Fruit fly (Drosophila melanogaster) whole organism, embryonic: ENCODE measurements around the gene Zasp66.
A peak's percentile ranks its signal among the peaks of the same experiment; 100 is the strongest.

Source experiments
- CG10543 ChIP-seq: fragments of 200-800 bp; sonication (Bioruptor generic); optimal IDR thresholded peaks from 3 replicates; lab custom pipeline; 2017; ENCODE audit warnings: missing biosample characterization, mild to moderate bottlenecking, missing genetic modification characterization, moderate library complexity
- CG12769 ChIP-seq: fragments of 200-800 bp; sonication (Bioruptor generic); optimal IDR thresholded peaks from 2 replicates; lab custom pipeline; 2019; ENCODE audit warnings: missing biosample characterization, mild to moderate bottlenecking, missing genetic modification characterization, moderate library complexity
- CG12942 ChIP-seq: fragments of 200-800 bp; sonication (Bioruptor generic); optimal IDR thresholded peaks from 3 replicates; lab custom pipeline; 2016; ENCODE audit warnings: missing biosample characterization, missing genetic modification characterization
- CG13775 ChIP-seq: fragments of 200-800 bp; sonication (Bioruptor generic); optimal IDR thresholded peaks from 3 replicates; lab custom pipeline; 2017; ENCODE audit warnings: missing biosample characterization, mild to moderate bottlenecking, missing genetic modification characterization
- CG14965 ChIP-seq: fragments of 200-800 bp; sonication (Bioruptor generic); optimal IDR thresholded peaks from 2 replicates; lab custom pipeline; 2016; ENCODE audit warnings: missing biosample characterization, missing genetic modification characterization, borderline replicate concordance
- CG15269 ChIP-seq: fragments of 200-800 bp; sonication (Bioruptor generic); optimal IDR thresholded peaks from 2 replicates; lab custom pipeline; 2018; ENCODE audit warnings: missing biosample characterization, mild to moderate bottlenecking, missing genetic modification characterization, moderate library complexity
- CG15696 ChIP-seq: fragments of 200-800 bp; sonication (Bioruptor generic); optimal IDR thresholded peaks from 2 replicates; lab custom pipeline; 2019; ENCODE audit warnings: missing biosample characterization, mild to moderate bottlenecking, missing genetic modification characterization, moderate library complexity
- CG16813 ChIP-seq: fragments of 200-800 bp; sonication (Bioruptor generic); IDR thresholded peaks from 3 replicates; pipeline ENCODE4 v1.3.6; 2022; ENCODE audit warnings: missing biosample characterization, missing genetic modification characterization; ENCODE audit not compliant: partially characterized antibody
- CG17359 ChIP-seq: fragments of 200-800 bp; sonication (Bioruptor generic); optimal IDR thresholded peaks from 3 replicates; lab custom pipeline; 2018; ENCODE audit warnings: missing biosample characterization, mild to moderate bottlenecking, missing genetic modification characterization, moderate library complexity
- CG2678 ChIP-seq: fragments of 200-800 bp; sonication (Bioruptor generic); optimal IDR thresholded peaks from 3 replicates; lab custom pipeline; 2019; ENCODE audit warnings: missing biosample characterization, mild to moderate bottlenecking, missing genetic modification characterization, moderate library complexity
- CG2875 ChIP-seq: fragments of 200-800 bp; sonication (Bioruptor generic); optimal IDR thresholded peaks from 2 replicates; lab custom pipeline; 2017; ENCODE audit warnings: missing biosample characterization, mild to moderate bottlenecking, missing genetic modification characterization, missing genetic modification reagents
- CG31365 ChIP-seq: fragments of 200-800 bp; sonication (Bioruptor generic); optimal IDR thresholded peaks from 2 replicates; lab custom pipeline; 2018; ENCODE audit warnings: missing biosample characterization, mild to moderate bottlenecking, missing genetic modification characterization
- CG31388 ChIP-seq: fragments of 200-800 bp; sonication (Bioruptor generic); optimal IDR thresholded peaks from 2 replicates; lab custom pipeline; 2016; ENCODE audit warnings: missing biosample characterization, missing genetic modification characterization
- CG32532 ChIP-seq: fragments of 200-800 bp; sonication (Bioruptor generic); IDR thresholded peaks from 2 replicates; pipeline ENCODE4 v1.3.6; 2022; ENCODE audit warnings: missing biosample characterization, missing genetic modification characterization
- CG5180 ChIP-seq: fragments of 200-800 bp; sonication (Bioruptor generic); optimal IDR thresholded peaks from 3 replicates; lab custom pipeline; 2017; ENCODE audit warnings: missing biosample characterization, missing genetic modification characterization, mild to moderate bottlenecking, moderate library complexity, missing genetic modification reagents
- CG6175 ChIP-seq: fragments of 200-800 bp; sonication (Bioruptor generic); IDR thresholded peaks from 3 replicates; pipeline ENCODE4 v1.3.6; 2022; ENCODE audit warnings: missing biosample characterization, missing genetic modification characterization
- CG6813 ChIP-seq: fragments of 200-800 bp; sonication (Bioruptor generic); optimal IDR thresholded peaks from 2 replicates; lab custom pipeline; 2017; ENCODE audit warnings: missing biosample characterization, missing genetic modification characterization, mild to moderate bottlenecking, moderate library complexity, missing genetic modification reagents
- CrebB ChIP-seq: fragments of 200-800 bp; sonication (Bioruptor generic); optimal IDR thresholded peaks from 3 replicates; lab custom pipeline; 2018; ENCODE audit warnings: missing biosample characterization, mild to moderate bottlenecking, missing genetic modification characterization
- Doc2 ChIP-seq: fragments of 200-800 bp; sonication (Bioruptor generic); IDR thresholded peaks from 2 replicates; pipeline ENCODE4 v1.3.6; 2022; ENCODE audit warnings: missing biosample characterization, missing genetic modification characterization
- Hmr ChIP-seq: fragments of 200-800 bp; sonication (Bioruptor generic); optimal IDR thresholded peaks from 3 replicates; lab custom pipeline; 2017; ENCODE audit warnings: mild to moderate bottlenecking, missing biosample characterization, missing genetic modification reagents, missing genetic modification characterization
- Hr78 ChIP-seq, 2 experiments: fragments of 200-800 bp in 1 of 2; fragments of >200 bp in 1 of 2; sonication (Bioruptor generic) in 1 of 2; optimal IDR thresholded peaks; 2 replicates each; lab custom pipeline; 2017 to 2019; ENCODE audit warnings: missing biosample characterization in 2 of 2, missing genetic modification characterization in 2 of 2, mild to moderate bottlenecking in 1 of 2, moderate library complexity in 1 of 2
- Med ChIP-seq: fragments of 200-800 bp; sonication (Bioruptor generic); peaks from one replicate; lab custom pipeline; 2016; ENCODE audit warnings: missing biosample characterization, missing genetic modification characterization, mild to moderate bottlenecking, inconsistent platforms, moderate library complexity
- NFAT ChIP-seq: fragments of 200-800 bp; sonication (Bioruptor generic); IDR thresholded peaks from 2 replicates; pipeline ENCODE4 v1.3.6; 2022; ENCODE audit warnings: missing biosample characterization, missing genetic modification characterization
- NfI ChIP-seq: fragments of 200-800 bp; sonication (Bioruptor generic); optimal IDR thresholded peaks from 3 replicates; lab custom pipeline; 2018; ENCODE audit warnings: missing biosample characterization, mild to moderate bottlenecking, missing genetic modification characterization, moderate library complexity
- Side ChIP-seq: fragments of 200-800 bp; sonication (Bioruptor generic); optimal IDR thresholded peaks from 2 replicates; lab custom pipeline; 2016; ENCODE audit warnings: missing biosample characterization, missing genetic modification characterization
- Stat92E ChIP-seq, 3 experiments: fragments of >200 bp in 2 of 3; fragments of 200-800 bp in 1 of 3; sonication (Bioruptor generic) in 1 of 3; optimal IDR thresholded peaks; 2 replicates each; lab custom pipeline; 2017 to 2019; ENCODE audit warnings: missing biosample characterization in 3 of 3, missing genetic modification characterization in 3 of 3, mild to moderate bottlenecking in 1 of 3, moderate library complexity in 1 of 3
- TFAM ChIP-seq: fragments of 200-800 bp; sonication (Bioruptor generic); optimal IDR thresholded peaks from 2 replicates; lab custom pipeline; 2017; ENCODE audit warnings: missing biosample characterization, missing genetic modification characterization, inconsistent platforms
- bigmax ChIP-seq: fragments of 200-800 bp; sonication (Bioruptor generic); optimal IDR thresholded peaks from 2 replicates; lab custom pipeline; 2018; ENCODE audit warnings: missing biosample characterization, mild to moderate bottlenecking, missing genetic modification characterization
- chinmo ChIP-seq: fragments of 200-800 bp; sonication (Bioruptor generic); IDR thresholded peaks from 4 replicates; pipeline ENCODE4 v1.3.6; 2022; ENCODE audit warnings: missing biosample characterization, missing genetic modification characterization; ENCODE audit not compliant: partially characterized antibody
- cwo ChIP-seq: fragments of 200-800 bp; sonication (Bioruptor generic); optimal IDR thresholded peaks from 3 replicates; lab custom pipeline; 2017; ENCODE audit warnings: missing biosample characterization, missing genetic modification characterization, mild to moderate bottlenecking, moderate library complexity, missing genetic modification reagents
- esg ChIP-seq: fragments of 200-800 bp; sonication (Bioruptor generic); conservative IDR thresholded peaks from 2 replicates; pipeline ENCODE4 v1.3.6; 2022; ENCODE audit warnings: missing biosample characterization, missing genetic modification characterization
- gce ChIP-seq: fragments of 200-800 bp; sonication (Bioruptor generic); IDR thresholded peaks from 3 replicates; pipeline ENCODE4 v1.3.6; 2022; ENCODE audit warnings: missing biosample characterization, missing genetic modification characterization
- gem ChIP-seq: fragments of 200-800 bp; sonication (Bioruptor generic); optimal IDR thresholded peaks from 2 replicates; lab custom pipeline; 2019; ENCODE audit warnings: missing biosample characterization, mild to moderate bottlenecking, missing genetic modification characterization, moderate library complexity
- h ChIP-seq: fragments of >200 bp; optimal IDR thresholded peaks from 2 replicates; lab custom pipeline; 2017
- hkb ChIP-seq, 2 experiments: fragments of 200-800 bp in 1 of 2; fragments of >200 bp in 1 of 2; sonication (Bioruptor generic) in 1 of 2; IDR thresholded peaks in 1 of 2; optimal IDR thresholded peaks in 1 of 2; 2 replicates each; pipeline versions ENCODE4 v1.3.6 to Lab custom; 2017 to 2022; ENCODE audit warnings: missing biosample characterization in 1 of 2, missing genetic modification characterization in 1 of 2
- lab ChIP-seq: fragments of 200-800 bp; sonication (Bioruptor generic); optimal IDR thresholded peaks from 3 replicates; lab custom pipeline; 2017; ENCODE audit warnings: missing biosample characterization, missing genetic modification characterization, mild to moderate bottlenecking, moderate library complexity, missing genetic modification reagents
- maf-S ChIP-seq: fragments of 200-800 bp; sonication (Bioruptor generic); optimal IDR thresholded peaks from 2 replicates; lab custom pipeline; 2016; ENCODE audit warnings: missing biosample characterization, missing genetic modification characterization
- nom ChIP-seq: fragments of 200-800 bp; sonication (Bioruptor generic); optimal IDR thresholded peaks from 2 replicates; lab custom pipeline; 2017; ENCODE audit warnings: missing biosample characterization, missing genetic modification characterization, mild to moderate bottlenecking, moderate library complexity, missing genetic modification reagents
- pum ChIP-seq: fragments of 200-800 bp; sonication (Bioruptor generic); optimal IDR thresholded peaks from 2 replicates; lab custom pipeline; 2016; ENCODE audit warnings: missing biosample characterization, missing genetic modification characterization
- row ChIP-seq: fragments of 200-800 bp; sonication (Bioruptor generic); IDR thresholded peaks from 3 replicates; pipeline ENCODE4 v1.3.6; 2022; ENCODE audit warnings: missing biosample characterization, missing genetic modification characterization
- sd ChIP-seq: fragments of 200-800 bp; sonication (Bioruptor generic); optimal IDR thresholded peaks from 3 replicates; lab custom pipeline; 2018; ENCODE audit warnings: missing biosample characterization, mild to moderate bottlenecking, missing genetic modification characterization, moderate library complexity
- so ChIP-seq: fragments of 200-800 bp; sonication (Bioruptor generic); IDR thresholded peaks from 3 replicates; pipeline ENCODE4 v1.3.6; 2022; ENCODE audit warnings: missing biosample characterization, missing genetic modification characterization
- sqz ChIP-seq: fragments of 200-800 bp; sonication (Bioruptor generic); optimal IDR thresholded peaks from 3 replicates; lab custom pipeline; 2018; ENCODE audit warnings: missing biosample characterization, mild to moderate bottlenecking, missing genetic modification characterization
- sr ChIP-seq: fragments of 200-800 bp; sonication (Bioruptor generic); IDR thresholded peaks from 3 replicates; pipeline ENCODE4 v1.3.6; 2022; ENCODE audit warnings: missing biosample characterization, missing genetic modification characterization
- unc-4 ChIP-seq: fragments of 200-800 bp; sonication (Bioruptor generic); IDR thresholded peaks from 2 replicates; pipeline ENCODE4 v1.3.6; 2022; ENCODE audit warnings: missing biosample characterization, missing genetic modification characterization; ENCODE audit not compliant: partially characterized antibody
- unpg ChIP-seq: fragments of 200-800 bp; sonication (Bioruptor generic); optimal IDR thresholded peaks from 3 replicates; lab custom pipeline; 2018; ENCODE audit warnings: missing biosample characterization, mild to moderate bottlenecking, missing genetic modification characterization, moderate library complexity
- vvl ChIP-seq: fragments of 200-800 bp; sonication (Bioruptor generic); IDR thresholded peaks from 2 replicates; pipeline ENCODE4 v1.3.6; 2022; ENCODE audit warnings: missing biosample characterization, missing genetic modification characterization
- yki ChIP-seq: fragments of >200 bp; optimal IDR thresholded peaks from 3 replicates; lab custom pipeline; 2018
- zfh1 ChIP-seq: fragments of 200-800 bp; sonication (Bioruptor generic); IDR thresholded peaks from 3 replicates; pipeline ENCODE4 v1.3.6; 2022; ENCODE audit warnings: missing biosample characterization, missing genetic modification characterization

Gene Zasp66

dm6 chr3L:8681271-8681670, 57.1 kb downstream of the Zasp66 start (continued):
- TF ChIP-seq unpg, result no peak
- 0 out of 2 replicates have a peak, but pooled peaks have one; percentile 27 for TF ChIP-seq NFAT (GFP tag; lab: Robert Waterston, UW)
- TF ChIP-seq CG16813 (GFP tag; lab: Robert Waterston, UW), result no peak
- no peak for TF ChIP-seq maf-S
- TF ChIP-seq CG14965, result no peak
- peak; percentile 2 for TF ChIP-seq nom (GFP tag; lab: Kevin White, UChicago)
- TF ChIP-seq Med (GFP tag; lab: Kevin White, UChicago), result peak; percentile 9
- no peak for TF ChIP-seq CG12942 (GFP tag; lab: Kevin White, UChicago)
- TF ChIP-seq row (GFP tag; lab: Robert Waterston, UW), result no peak
- peak; percentile 39; the same call in 1 of the 3 replicates for TF ChIP-seq CG6175
- no peak for TF ChIP-seq CG15269
- 0 out of 4 replicates have a peak, but pooled peaks have one; percentile 8 for TF ChIP-seq chinmo (GFP tag; lab: Robert Waterston, UW)
- no peak for TF ChIP-seq CG6813 (GFP tag; lab: Kevin White, UChicago)
- TF ChIP-seq lab, result no peak
- TF ChIP-seq h (lab: Kevin White, UChicago), result no peak
- no peak for TF ChIP-seq CG32532
- no peak for TF ChIP-seq gce
- no peak for TF ChIP-seq CG31365 (tag; lab: Kevin White, UChicago)
- TF ChIP-seq Doc2 (GFP tag; lab: Robert Waterston, UW), result no peak
- no peak for TF ChIP-seq TFAM (GFP tag; lab: Kevin White, UChicago)
- TF ChIP-seq Stat92E (GFP tag; optimal IDR thresholded peaks at IDR 0.05; lab: Kevin White, UChicago), result no peak
- no peak for TF ChIP-seq sr
- no peak for TF ChIP-seq yki (lab: Kevin White, UChicago)
- TF ChIP-seq so, result no peak
- TF ChIP-seq Hmr (GFP tag; lab: Kevin White, UChicago), result no peak
- TF ChIP-seq NfI (GFP tag; lab: Kevin White, UChicago), result no peak
- TF ChIP-seq bigmax, result no peak

dm6 chr3L:8681896-8682550, 57.9 kb downstream of the Zasp66 start:
- TF ChIP-seq cwo (GFP tag; lab: Kevin White, UChicago) (peak; percentile 49), sd (peak; percentile 64), Side (no peak), Doc2 (GFP tag; lab: Robert Waterston, UW) (no peak), Med (GFP tag; lab: Kevin White, UChicago) (peak; percentile 65), CG15696 (no peak), zfh1 (no peak), CG31388 (GFP tag; lab: Kevin White, UChicago) (no peak), hkb (optimal IDR thresholded peaks at IDR 0.05; lab: Kevin White, UChicago) (no peak), hkb (GFP tag; IDR thresholded peaks at IDR 0.05; lab: Robert Waterston, UW) (no peak), CG5180 (no peak), CG12769 (tag; lab: Kevin White, UChicago) (peak; percentile 11), CG17359 (tag; lab: Kevin White, UChicago) (no peak), CrebB (tag; lab: Kevin White, UChicago) (no peak), sqz (GFP tag; lab: Kevin White, UChicago) (peak; percentile 14), CG10543 (no peak), esg (GFP tag; lab: Robert Waterston, UW) (no peak), gem (tag; lab: Kevin White, UChicago) (peak; percentile 49), Hr78 (GFP tag; optimal IDR thresholded peaks at IDR 0.05; lab: Kevin White, UChicago) (peak in 1 of 2 experiments; percentile 6), pum (no peak), CG15269 (peak; percentile 24), vvl (GFP tag; lab: Robert Waterston, UW) (peak; percentile 47; the same call in 1 of the 2 replicates), CG2875 (GFP tag; lab: Kevin White, UChicago) (no peak), CG13775 (GFP tag; lab: Kevin White, UChicago) (no peak), CG2678 (tag; lab: Kevin White, UChicago) (no peak), unc-4 (GFP tag; lab: Robert Waterston, UW) (no peak)
